Worm (Caenorhabditis elegans) whole organism, mixed stage, embryonic: ENCODE results near the gene K02E11.5.

ENCODE experiments used
- M03D4.4 ChIP-seq: sonication (generic microtip); optimal IDR thresholded peaks from 2 replicates; lab custom pipeline; 2017; ENCODE audit warnings: mild to moderate bottlenecking, missing genetic modification characterization, missing compliant biosample characterization
- bed-3 ChIP-seq: fragments of 200-800 bp; sonication (Bioruptor generic); optimal IDR thresholded peaks from 3 replicates; lab custom pipeline; 2018; ENCODE audit warnings: mild to moderate bottlenecking, missing genetic modification characterization, moderate library complexity, missing compliant biosample characterization
- blmp-1 ChIP-seq: fragments of 150-350 bp; optimal IDR thresholded peaks from 2 replicates; lab custom pipeline; 2014; ENCODE audit warnings: missing biosample characterization, missing genetic modification characterization
- ceh-39 ChIP-seq: fragments of 150-350 bp; optimal IDR thresholded peaks from 2 replicates; lab custom pipeline; 2014; ENCODE audit warnings: missing biosample characterization, missing genetic modification characterization
- ceh-43 ChIP-seq: fragments of 200-800 bp; sonication (Bioruptor generic); optimal IDR thresholded peaks from 2 replicates; lab custom pipeline; 2018; ENCODE audit warnings: mild to moderate bottlenecking, missing genetic modification characterization, moderate library complexity, missing compliant biosample characterization
- ceh-83 ChIP-seq: fragments of 200-800 bp; sonication (Bioruptor generic); optimal IDR thresholded peaks from 2 replicates; lab custom pipeline; 2018; ENCODE audit warnings: mild to moderate bottlenecking, missing genetic modification characterization, missing compliant biosample characterization
- ces-1 ChIP-seq: fragments of 150-350 bp; optimal IDR thresholded peaks from 2 replicates; lab custom pipeline; 2014; ENCODE audit warnings: missing biosample characterization, missing genetic modification reagents, missing genetic modification characterization
- cnd-1 ChIP-seq: fragments of 200-800 bp; sonication (Bioruptor generic); optimal IDR thresholded peaks from 2 replicates; lab custom pipeline; 2018; ENCODE audit warnings: mild to moderate bottlenecking, missing genetic modification characterization, missing compliant biosample characterization
- elt-3 ChIP-seq: fragments of 150-350 bp; optimal IDR thresholded peaks from 2 replicates; lab custom pipeline; 2014; ENCODE audit warnings: missing biosample characterization, missing genetic modification characterization
- flh-1 ChIP-seq: fragments of 200-800 bp; sonication (Bioruptor generic); optimal IDR thresholded peaks from 2 replicates; lab custom pipeline; 2018; ENCODE audit warnings: mild to moderate bottlenecking, missing genetic modification characterization, moderate library complexity, missing compliant biosample characterization
- ham-2 ChIP-seq: fragments of 200-800 bp; sonication (Bioruptor generic); optimal IDR thresholded peaks from 2 replicates; lab custom pipeline; 2018; ENCODE audit warnings: mild to moderate bottlenecking, missing genetic modification characterization, missing compliant biosample characterization
- hlh-1 ChIP-seq: fragments of 150-350 bp; optimal IDR thresholded peaks from 2 replicates; lab custom pipeline; 2014; ENCODE audit warnings: missing biosample characterization, missing genetic modification reagents, missing genetic modification characterization
- lin-13 ChIP-seq: fragments of 150-350 bp; optimal IDR thresholded peaks from 2 replicates; lab custom pipeline; 2014; ENCODE audit warnings: missing biosample characterization, missing genetic modification characterization
- lin-32 ChIP-seq: fragments of 200-800 bp; sonication (Bioruptor generic); optimal IDR thresholded peaks from 2 replicates; lab custom pipeline; 2018; ENCODE audit warnings: mild to moderate bottlenecking, missing genetic modification characterization, missing compliant biosample characterization
- mab-5 ChIP-seq: fragments of 150-350 bp; optimal IDR thresholded peaks from 2 replicates; lab custom pipeline; 2014; ENCODE audit warnings: missing biosample characterization, missing genetic modification characterization
- mep-1 ChIP-seq: fragments of 150-350 bp; optimal IDR thresholded peaks from 2 replicates; lab custom pipeline; 2017; ENCODE audit warnings: missing biosample characterization, missing genetic modification reagents, missing genetic modification characterization, inconsistent platforms
- mls-2 ChIP-seq: sonication (generic microtip); optimal IDR thresholded peaks from 2 replicates; lab custom pipeline; 2016; ENCODE audit warnings: mild to moderate bottlenecking, missing genetic modification characterization, moderate library complexity, missing compliant biosample characterization
- nhr-12 ChIP-seq: fragments of 150-350 bp; optimal IDR thresholded peaks from 2 replicates; lab custom pipeline; 2014; ENCODE audit warnings: missing biosample characterization, missing genetic modification characterization
- nhr-2 ChIP-seq: fragments of 150-350 bp; optimal IDR thresholded peaks from 2 replicates; lab custom pipeline; 2014; ENCODE audit warnings: missing biosample characterization, missing genetic modification characterization
- nhr-28 ChIP-seq: fragments of 150-350 bp; optimal IDR thresholded peaks from 2 replicates; lab custom pipeline; 2014; ENCODE audit warnings: missing biosample characterization, missing genetic modification characterization
- nhr-76 ChIP-seq: sonication (generic microtip); optimal IDR thresholded peaks from 2 replicates; lab custom pipeline; 2017; ENCODE audit warnings: missing biosample characterization, missing genetic modification characterization
- pha-4 ChIP-seq: fragments of 150-350 bp; optimal IDR thresholded peaks from 2 replicates; lab custom pipeline; 2018; ENCODE audit warnings: missing biosample characterization, missing genetic modification reagents, missing genetic modification characterization
- sem-2 ChIP-seq: fragments of 200-800 bp; sonication (Bioruptor generic); optimal IDR thresholded peaks from 2 replicates; lab custom pipeline; 2018; ENCODE audit warnings: mild to moderate bottlenecking, missing genetic modification characterization, missing compliant biosample characterization
- snpc-4 ChIP-seq: fragments of 150-350 bp; optimal IDR thresholded peaks from 2 replicates; lab custom pipeline; 2014; ENCODE audit warnings: missing biosample characterization, missing genetic modification characterization
- sptf-1 ChIP-seq: sonication (generic microtip); optimal IDR thresholded peaks from 2 replicates; lab custom pipeline; 2017; ENCODE audit warnings: mild to moderate bottlenecking, missing genetic modification characterization, moderate library complexity, missing compliant biosample characterization
- tbx-8 ChIP-seq: fragments of 200-800 bp; sonication (Bioruptor generic); optimal IDR thresholded peaks from 2 replicates; lab custom pipeline; 2018; ENCODE audit warnings: mild to moderate bottlenecking, missing genetic modification characterization, moderate library complexity, missing compliant biosample characterization
- unc-120 ChIP-seq: sonication (generic microtip); optimal IDR thresholded peaks from 2 replicates; lab custom pipeline; 2017; ENCODE audit warnings: missing genetic modification characterization, missing compliant biosample characterization; ENCODE audit not compliant: poor library complexity, severe bottlenecking
- unc-39 ChIP-seq: fragments of 150-350 bp; optimal IDR thresholded peaks from 2 replicates; lab custom pipeline; 2014; ENCODE audit warnings: missing biosample characterization, missing genetic modification characterization
- zip-8 ChIP-seq: fragments of 150-350 bp; optimal IDR thresholded peaks from 2 replicates; lab custom pipeline; 2014; ENCODE audit warnings: missing biosample characterization, missing genetic modification characterization
- ztf-11 ChIP-seq: fragments of 150-350 bp; optimal IDR thresholded peaks from 2 replicates; lab custom pipeline; 2014; ENCODE audit warnings: missing biosample characterization, missing genetic modification characterization

The K02E11.5 gene

DNA sequence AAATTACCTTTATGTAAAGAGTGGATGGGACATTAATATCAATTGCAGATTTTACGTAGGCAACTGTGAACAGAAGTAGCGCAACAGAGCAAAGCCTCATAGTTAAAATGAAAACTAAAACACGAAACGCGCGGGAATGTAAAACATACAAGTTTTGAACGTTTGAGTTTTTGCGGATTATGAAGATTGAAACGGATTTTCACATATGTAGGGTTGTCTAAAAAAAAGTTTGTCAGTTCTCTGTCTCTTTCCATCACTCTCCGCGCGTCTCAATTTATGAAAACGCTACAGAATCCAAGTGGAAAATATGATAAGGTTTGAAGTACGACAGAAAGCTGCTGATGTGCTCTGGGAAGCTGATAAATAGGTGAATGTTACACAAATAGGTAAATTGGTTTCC, 5.4 kb upstream of the K02E11.5 start, which contains the start of gene K02E11.3:
K02E11.3 (minus strand) TSS at position 101 of the 400 bp plus-strand sequence.
- no peak for TF ChIP-seq lin-32 (GFP tag; lab: Kevin White, UChicago)
- no peak for TF ChIP-seq flh-1 (GFP tag; lab: Kevin White, UChicago)
- TF ChIP-seq lin-13 (tag; lab: Kevin White, UChicago), result no peak
- TF ChIP-seq blmp-1 (tag; lab: Kevin White, UChicago), result no peak
- no peak for TF ChIP-seq hlh-1 (tag; lab: Kevin White, UChicago)
- no peak for TF ChIP-seq mep-1
- no peak for TF ChIP-seq ztf-11
- TF ChIP-seq unc-39 (tag; lab: Kevin White, UChicago), result no peak
- no peak for TF ChIP-seq nhr-28 (tag; lab: Kevin White, UChicago)

ce11 chrV:14248025-14248424, 4.1 kb upstream of the K02E11.5 start, which contains the start of gene K02E11.4:
K02E11.4 (minus strand) TSS chrV:14248125.
- no peak for TF ChIP-seq cnd-1 (tag; lab: Kevin White, UChicago)

DNA sequence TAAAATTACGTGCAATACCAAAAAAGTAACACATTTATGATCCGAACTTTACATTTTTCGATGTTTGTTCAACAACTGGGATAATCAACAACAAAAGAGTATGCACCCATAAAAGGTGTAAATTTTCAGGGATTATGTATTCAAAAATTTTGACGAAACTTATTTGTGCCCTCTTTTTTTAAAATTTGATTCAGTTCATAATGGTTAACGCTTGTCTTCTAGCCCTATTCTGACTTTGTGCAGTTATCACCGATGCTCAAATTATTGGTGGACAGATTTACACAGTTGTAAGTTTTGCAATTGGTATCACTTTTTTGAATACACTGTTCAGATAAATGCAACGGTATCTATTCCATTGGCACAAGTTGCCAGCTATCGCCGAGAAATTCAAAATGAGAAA, 3.5 kb upstream of the K02E11.5 start, which contains the start of gene K02E11.6:
K02E11.6 (plus strand) TSS at position 149 of the 400 bp plus-strand sequence.
- TF ChIP-seq flh-1 (GFP tag; lab: Kevin White, UChicago) (no peak), ceh-83 (GFP tag; lab: Kevin White, UChicago) (no peak), nhr-2 (tag; lab: Kevin White, UChicago) (no peak), pha-4 (tag; lab: Kevin White, UChicago) (no peak), nhr-12 (tag; lab: Kevin White, UChicago) (no peak), nhr-76 (tag; lab: Kevin White, UChicago) (no peak), M03D4.4 (no peak), sptf-1 (tag; lab: Kevin White, UChicago) (no peak), elt-3 (tag; lab: Kevin White, UChicago) (no peak), mab-5 (no peak), snpc-4 (tag; lab: Kevin White, UChicago) (no peak), ztf-11 (no peak), lin-32 (GFP tag; lab: Kevin White, UChicago) (no peak), cnd-1 (tag; lab: Kevin White, UChicago) (no peak), blmp-1 (tag; lab: Kevin White, UChicago) (no peak), sem-2 (GFP tag; lab: Kevin White, UChicago) (no peak), bed-3 (GFP tag; lab: Kevin White, UChicago) (no peak), lin-13 (tag; lab: Kevin White, UChicago) (no peak), mep-1 (no peak), tbx-8 (no peak)

ce11 chrV:14254221-14254620, 2.1 kb downstream of the K02E11.5 start, which contains the start of gene K02E11.7:
K02E11.7 (minus strand) TSS chrV:14254321.
- TF ChIP-seq flh-1 (GFP tag; lab: Kevin White, UChicago), result no peak
- TF ChIP-seq ham-2 (GFP tag; lab: Kevin White, UChicago), result no peak
- no peak for TF ChIP-seq cnd-1 (tag; lab: Kevin White, UChicago)
- TF ChIP-seq tbx-8, result no peak
- no peak for TF ChIP-seq lin-13 (tag; lab: Kevin White, UChicago)
- TF ChIP-seq sptf-1 (tag; lab: Kevin White, UChicago), result no peak
- no peak for TF ChIP-seq M03D4.4
- no peak for TF ChIP-seq elt-3 (tag; lab: Kevin White, UChicago)
- no peak for TF ChIP-seq ceh-39 (tag; lab: Kevin White, UChicago)
- TF ChIP-seq zip-8, result no peak
- TF ChIP-seq ces-1 (GFP tag; lab: Kevin White, UChicago), result no peak
- no peak for TF ChIP-seq unc-120 (tag; lab: Kevin White, UChicago)
- no peak for TF ChIP-seq ceh-83 (GFP tag; lab: Kevin White, UChicago)
- TF ChIP-seq mls-2 (tag; lab: Kevin White, UChicago), result no peak
- no peak for TF ChIP-seq lin-32 (GFP tag; lab: Kevin White, UChicago)
- TF ChIP-seq, all 35 proteins: peak for 0

DNA sequence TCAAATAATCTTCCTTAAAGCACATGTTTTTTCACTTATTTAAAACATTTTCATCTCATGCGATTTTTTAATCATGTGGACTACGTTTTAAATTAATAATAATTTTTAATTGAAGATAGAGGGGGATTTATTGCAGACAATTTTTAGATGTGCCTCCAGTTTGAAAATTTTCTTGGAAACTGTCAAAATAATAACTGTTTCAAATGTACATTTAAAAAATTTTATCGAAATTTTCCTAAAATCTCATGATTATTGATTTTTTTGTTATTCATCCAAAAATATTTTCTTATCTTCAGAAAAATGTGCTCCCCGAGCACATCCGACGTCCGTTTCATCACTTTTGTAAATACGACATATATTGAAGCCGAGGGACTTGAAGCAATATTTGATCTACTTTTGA, 4.7 kb downstream of the K02E11.5 start, which contains the start of gene sre-8:
sre-8 (plus strand) TSS at position 301 of the 400 bp plus-strand sequence.
- TF ChIP-seq unc-39 (tag; lab: Kevin White, UChicago), result no peak
- TF ChIP-seq ztf-11, result no peak
- TF ChIP-seq mab-5, result no peak
- TF ChIP-seq hlh-1 (tag; lab: Kevin White, UChicago), result no peak
- TF ChIP-seq mls-2 (tag; lab: Kevin White, UChicago), result no peak
- no peak for TF ChIP-seq pha-4 (tag; lab: Kevin White, UChicago)
- TF ChIP-seq ham-2 (GFP tag; lab: Kevin White, UChicago), result no peak
- no peak for TF ChIP-seq ceh-43
- TF ChIP-seq lin-32 (GFP tag; lab: Kevin White, UChicago), result no peak
- no peak for TF ChIP-seq zip-8
- no peak for TF ChIP-seq mep-1
- TF ChIP-seq ceh-39 (tag; lab: Kevin White, UChicago), result no peak
- no peak for TF ChIP-seq ceh-83 (GFP tag; lab: Kevin White, UChicago)
- no peak for TF ChIP-seq tbx-8
